Fruit fly (Drosophila melanogaster) whole organism, embryonic: ENCODE data around the gene nxf2.

ENCODE experiments used
- Antp ChIP-seq: fragments of 200-800 bp; sonication (Bioruptor generic); optimal IDR thresholded peaks from 3 replicates; lab custom pipeline; 2016; ENCODE audit warnings: missing biosample characterization, missing genetic modification characterization
- Bgb ChIP-seq: fragments of 200-800 bp; sonication (Bioruptor generic); IDR thresholded peaks from 2 replicates; pipeline ENCODE4 v1.3.6; 2022; ENCODE audit warnings: missing biosample characterization, missing genetic modification characterization; ENCODE audit not compliant: partially characterized antibody
- CG10979 ChIP-seq: fragments of 200-800 bp; sonication (Bioruptor generic); optimal IDR thresholded peaks from 2 replicates; lab custom pipeline; 2018; ENCODE audit warnings: missing biosample characterization, mild to moderate bottlenecking, missing genetic modification characterization, moderate library complexity
- CG12391 ChIP-seq: fragments of 200-800 bp; sonication (Bioruptor generic); optimal IDR thresholded peaks from 3 replicates; lab custom pipeline; 2018; ENCODE audit warnings: missing biosample characterization, mild to moderate bottlenecking, missing genetic modification characterization, moderate library complexity
- CG14014 ChIP-seq: fragments of 200-800 bp; sonication (Bioruptor generic); IDR thresholded peaks from 2 replicates; pipeline ENCODE4 v1.3.6; 2022; ENCODE audit warnings: missing biosample characterization, missing genetic modification characterization
- CG14860 ChIP-seq: fragments of 200-800 bp; sonication (Bioruptor generic); IDR thresholded peaks from 3 replicates; pipeline ENCODE4 v1.3.6; 2022; ENCODE audit warnings: missing biosample characterization, missing genetic modification characterization; ENCODE audit not compliant: partially characterized antibody
- CG15514 ChIP-seq: fragments of 200-800 bp; sonication (Bioruptor generic); optimal IDR thresholded peaks from 3 replicates; lab custom pipeline; 2017; ENCODE audit warnings: missing biosample characterization, missing genetic modification characterization, mild to moderate bottlenecking, moderate library complexity, missing genetic modification reagents
- CG15696 ChIP-seq: fragments of 200-800 bp; sonication (Bioruptor generic); optimal IDR thresholded peaks from 2 replicates; lab custom pipeline; 2019; ENCODE audit warnings: missing biosample characterization, mild to moderate bottlenecking, missing genetic modification characterization, moderate library complexity
- CG17328 ChIP-seq: fragments of 200-800 bp; sonication (Bioruptor generic); IDR thresholded peaks from 2 replicates; pipeline ENCODE4 v1.3.6; 2022; ENCODE audit warnings: missing biosample characterization, missing genetic modification characterization
- CG2199 ChIP-seq: fragments of 200-800 bp; sonication (Bioruptor generic); IDR thresholded peaks from 3 replicates; pipeline ENCODE4 v1.3.6; 2022; ENCODE audit warnings: missing biosample characterization, missing genetic modification characterization
- CG2712 ChIP-seq: fragments of 200-800 bp; optimal IDR thresholded peaks from 3 replicates; lab custom pipeline; 2019; ENCODE audit warnings: missing biosample characterization, mild to moderate bottlenecking, missing genetic modification characterization, moderate library complexity
- CG3163 ChIP-seq: fragments of 200-800 bp; sonication (Bioruptor generic); optimal IDR thresholded peaks from 3 replicates; lab custom pipeline; 2016; ENCODE audit warnings: missing biosample characterization, missing genetic modification characterization
- CG32772 ChIP-seq: fragments of 200-800 bp; sonication (Bioruptor generic); IDR thresholded peaks from 2 replicates; pipeline ENCODE4 v1.3.6; 2022; ENCODE audit warnings: missing biosample characterization, missing genetic modification characterization
- CG34422 ChIP-seq: fragments of 200-800 bp; sonication (Bioruptor generic); IDR thresholded peaks from 3 replicates; pipeline ENCODE4 v1.3.6; 2022; ENCODE audit warnings: missing biosample characterization, missing genetic modification characterization
- CG6813 ChIP-seq: fragments of 200-800 bp; sonication (Bioruptor generic); optimal IDR thresholded peaks from 2 replicates; lab custom pipeline; 2017; ENCODE audit warnings: missing biosample characterization, missing genetic modification characterization, mild to moderate bottlenecking, moderate library complexity, missing genetic modification reagents
- CG7271 ChIP-seq: fragments of 200-800 bp; sonication (Bioruptor generic); optimal IDR thresholded peaks from 2 replicates; lab custom pipeline; 2018; ENCODE audit warnings: missing biosample characterization, mild to moderate bottlenecking, missing genetic modification characterization, moderate library complexity
- CG7928 ChIP-seq: fragments of 200-800 bp; sonication (Bioruptor generic); optimal IDR thresholded peaks from 2 replicates; lab custom pipeline; 2017; ENCODE audit warnings: missing biosample characterization, mild to moderate bottlenecking, missing genetic modification characterization
- CG9437 ChIP-seq: fragments of 200-800 bp; sonication (Bioruptor generic); optimal IDR thresholded peaks from 2 replicates; lab custom pipeline; 2018; ENCODE audit warnings: missing biosample characterization, mild to moderate bottlenecking, missing genetic modification characterization
- D19A ChIP-seq: fragments of 200-800 bp; optimal IDR thresholded peaks from 3 replicates; lab custom pipeline; 2019; ENCODE audit warnings: missing biosample characterization, mild to moderate bottlenecking, missing genetic modification characterization, moderate library complexity
- Deaf1 ChIP-seq: fragments of 200-800 bp; optimal IDR thresholded peaks from 3 replicates; lab custom pipeline; 2019; ENCODE audit warnings: missing biosample characterization, mild to moderate bottlenecking, missing genetic modification characterization, moderate library complexity
- ERR ChIP-seq: fragments of 200-800 bp; sonication (Bioruptor generic); optimal IDR thresholded peaks from 2 replicates; lab custom pipeline; 2016; ENCODE audit warnings: missing biosample characterization, missing genetic modification characterization
- Elba2 ChIP-seq: fragments of 200-800 bp; sonication (Bioruptor generic); optimal IDR thresholded peaks from 3 replicates; lab custom pipeline; 2016; ENCODE audit warnings: missing biosample characterization, missing genetic modification characterization
- Fer3 ChIP-seq: fragments of 200-800 bp; sonication (Bioruptor generic); optimal IDR thresholded peaks from 2 replicates; lab custom pipeline; 2018; ENCODE audit warnings: missing biosample characterization, mild to moderate bottlenecking, missing genetic modification characterization, moderate library complexity
- Hey ChIP-seq: fragments of 200-800 bp; sonication (Bioruptor generic); optimal IDR thresholded peaks from 3 replicates; lab custom pipeline; 2018; ENCODE audit warnings: missing biosample characterization, mild to moderate bottlenecking, missing genetic modification characterization
- Hmr ChIP-seq: fragments of 200-800 bp; sonication (Bioruptor generic); optimal IDR thresholded peaks from 3 replicates; lab custom pipeline; 2017; ENCODE audit warnings: mild to moderate bottlenecking, missing biosample characterization, missing genetic modification reagents, missing genetic modification characterization
- Hr3 ChIP-seq: fragments of 200-800 bp; sonication (Bioruptor generic); optimal IDR thresholded peaks from 3 replicates; lab custom pipeline; 2016; ENCODE audit warnings: missing biosample characterization, missing genetic modification characterization
- Lhr ChIP-seq: fragments of 200-800 bp; sonication (Bioruptor generic); optimal IDR thresholded peaks from 3 replicates; lab custom pipeline; 2017; ENCODE audit warnings: mild to moderate bottlenecking, missing biosample characterization, missing genetic modification reagents, missing genetic modification characterization
- MBD-R2 ChIP-seq: fragments of 200-800 bp; sonication (Bioruptor generic); IDR thresholded peaks from 2 replicates; pipeline ENCODE4 v1.3.6; 2022; ENCODE audit warnings: missing biosample characterization, missing genetic modification characterization
- Max ChIP-seq: fragments of 200-800 bp; sonication (Bioruptor generic); optimal IDR thresholded peaks from 2 replicates; lab custom pipeline; 2016; ENCODE audit warnings: missing biosample characterization, mild to moderate bottlenecking, missing genetic modification characterization
- Sox100B ChIP-seq: fragments of 200-800 bp; sonication (Bioruptor generic); optimal IDR thresholded peaks from 3 replicates; lab custom pipeline; 2018; ENCODE audit warnings: missing biosample characterization, mild to moderate bottlenecking, missing genetic modification characterization
- Xrp1 ChIP-seq: fragments of 200-800 bp; sonication (Bioruptor generic); IDR thresholded peaks from 2 replicates; pipeline ENCODE4 v1.3.6; 2022; ENCODE audit warnings: missing biosample characterization, missing genetic modification characterization
- bcd ChIP-seq: fragments of 200-800 bp; sonication (Bioruptor generic); optimal IDR thresholded peaks from 2 replicates; lab custom pipeline; 2017; ENCODE audit warnings: missing biosample characterization, mild to moderate bottlenecking, missing genetic modification characterization
- bowl ChIP-seq: fragments of 200-800 bp; sonication (Bioruptor generic); IDR thresholded peaks from 2 replicates; pipeline ENCODE4 v1.3.6; 2022; ENCODE audit warnings: missing biosample characterization, missing genetic modification characterization
- cato ChIP-seq: fragments of 200-800 bp; sonication (Bioruptor generic); optimal IDR thresholded peaks from 2 replicates; lab custom pipeline; 2016; ENCODE audit warnings: missing biosample characterization, missing genetic modification characterization, borderline replicate concordance
- fd64A ChIP-seq: fragments of 200-800 bp; sonication (Bioruptor generic); optimal IDR thresholded peaks from 3 replicates; lab custom pipeline; 2018; ENCODE audit warnings: missing biosample characterization, mild to moderate bottlenecking, missing genetic modification characterization
- fru ChIP-seq: fragments of >200 bp; optimal IDR thresholded peaks from 2 replicates; lab custom pipeline; 2017
- ftz-f1 ChIP-seq: fragments of 200-800 bp; sonication (Bioruptor generic); optimal IDR thresholded peaks from 2 replicates; lab custom pipeline; 2016; ENCODE audit warnings: missing biosample characterization, missing genetic modification characterization
- gce ChIP-seq: fragments of 200-800 bp; sonication (Bioruptor generic); IDR thresholded peaks from 3 replicates; pipeline ENCODE4 v1.3.6; 2022; ENCODE audit warnings: missing biosample characterization, missing genetic modification characterization
- gem ChIP-seq: fragments of 200-800 bp; sonication (Bioruptor generic); optimal IDR thresholded peaks from 2 replicates; lab custom pipeline; 2019; ENCODE audit warnings: missing biosample characterization, mild to moderate bottlenecking, missing genetic modification characterization, moderate library complexity
- grn ChIP-seq: fragments of 200-800 bp; sonication (Bioruptor generic); optimal IDR thresholded peaks from 3 replicates; lab custom pipeline; 2017; ENCODE audit warnings: missing biosample characterization, missing genetic modification characterization
- h ChIP-seq: fragments of >200 bp; optimal IDR thresholded peaks from 2 replicates; lab custom pipeline; 2017
- ham ChIP-seq: fragments of 200-800 bp; sonication (Bioruptor generic); IDR thresholded peaks from 2 replicates; pipeline ENCODE4 v1.3.6; 2022; ENCODE audit warnings: missing biosample characterization, missing genetic modification characterization
- insv ChIP-seq, 2 experiments: fragments of 200-800 bp; sonication (Bioruptor generic); optimal IDR thresholded peaks; 3 replicates each; lab custom pipeline; 2016 to 2018; ENCODE audit warnings: missing biosample characterization in 2 of 2, missing genetic modification characterization in 2 of 2
- kni ChIP-seq: fragments of 200-800 bp; sonication (Bioruptor generic); optimal IDR thresholded peaks from 3 replicates; lab custom pipeline; 2017; ENCODE audit warnings: mild to moderate bottlenecking, missing biosample characterization, missing genetic modification reagents, missing genetic modification characterization
- rib ChIP-seq: fragments of 200-800 bp; sonication (Bioruptor generic); IDR thresholded peaks from 2 replicates; pipeline ENCODE4 v1.3.6; 2022; ENCODE audit warnings: missing biosample characterization, missing genetic modification characterization
- seq ChIP-seq: fragments of 200-800 bp; sonication (Bioruptor generic); IDR thresholded peaks from 2 replicates; pipeline ENCODE4 v1.3.6; 2022; ENCODE audit warnings: missing biosample characterization, missing genetic modification characterization
- sima ChIP-seq: fragments of 200-800 bp; sonication (Bioruptor generic); optimal IDR thresholded peaks from 2 replicates; lab custom pipeline; 2016; ENCODE audit warnings: missing biosample characterization, missing genetic modification characterization
- slbo ChIP-seq: fragments of 200-800 bp; sonication (Bioruptor generic); IDR thresholded peaks from 2 replicates; pipeline ENCODE4 v1.3.6; 2022; ENCODE audit warnings: missing biosample characterization, missing genetic modification characterization
- slp2 ChIP-seq: fragments of 200-800 bp; sonication (Bioruptor generic); optimal IDR thresholded peaks from 2 replicates; lab custom pipeline; 2016; ENCODE audit warnings: missing biosample characterization, missing genetic modification characterization
- usp ChIP-seq: fragments of >200 bp; optimal IDR thresholded peaks from 2 replicates; lab custom pipeline; 2017; ENCODE audit warnings: missing biosample characterization, missing genetic modification characterization
- vfl ChIP-seq: fragments of 200-800 bp; sonication (Bioruptor generic); optimal IDR thresholded peaks from 2 replicates; lab custom pipeline; 2016; ENCODE audit warnings: missing biosample characterization, missing genetic modification characterization
- z ChIP-seq: fragments of 200-800 bp; sonication (Bioruptor generic); IDR thresholded peaks from 3 replicates; pipeline ENCODE4 v1.3.6; 2022; ENCODE audit warnings: missing biosample characterization, missing genetic modification characterization

Gene nxf2

DNA sequence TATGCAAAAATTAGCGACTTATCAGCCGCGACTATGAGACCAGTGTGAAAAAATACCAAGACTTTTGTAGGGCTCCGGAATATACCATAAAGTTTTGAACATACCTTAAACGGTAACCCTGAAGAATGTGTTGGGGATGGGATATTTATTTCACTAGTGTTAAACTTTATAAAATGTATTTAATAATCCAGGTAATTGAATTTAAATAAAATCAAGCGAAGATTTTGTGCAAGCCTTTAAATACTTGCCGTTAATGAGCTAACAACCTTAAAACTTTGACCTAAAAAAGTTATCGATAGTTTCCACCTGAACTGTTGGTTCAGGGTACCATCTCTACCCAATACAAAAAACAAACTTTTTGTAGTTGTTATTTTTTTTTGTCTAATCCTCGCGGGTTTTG lies 32.0 kb upstream of the nxf2 start, which contains the start of gene CG4101 (continued):
- TF ChIP-seq CG15514 (GFP tag; lab: Kevin White, UChicago) (peak; percentile 85), Elba2 (GFP tag; lab: Kevin White, UChicago) (peak; percentile 34), Antp (GFP tag; lab: Kevin White, UChicago) (peak; percentile 68), vfl (GFP tag; lab: Kevin White, UChicago) (peak; percentile 81), grn (GFP tag; lab: Kevin White, UChicago) (no peak), gce (GFP tag; lab: Robert Waterston, UW) (peak; percentile 43; the same call in 1 of the 3 replicates), slbo (peak; percentile 89), CG17328 (GFP tag; lab: Robert Waterston, UW) (peak; percentile 69), cato (GFP tag; lab: Kevin White, UChicago) (peak; percentile 35), CG7928 (GFP tag; lab: Kevin White, UChicago) (peak; percentile 88), Sox100B (peak; percentile 64), CG2199 (GFP tag; lab: Robert Waterston, UW) (no peak), ftz-f1 (GFP tag; lab: Kevin White, UChicago) (peak; percentile 38), ham (peak; percentile 39; the same call in 1 of the 2 replicates), Xrp1 (peak; percentile 85), CG3163 (GFP tag; lab: Kevin White, UChicago) (peak; percentile 2), MBD-R2 (GFP tag; lab: Robert Waterston, UW) (peak; percentile 86), CG2712 (tag; lab: Kevin White, UChicago) (peak; percentile 87), gem (tag; lab: Kevin White, UChicago) (peak; percentile 90), Lhr (peak; percentile 61), sima (GFP tag; lab: Kevin White, UChicago) (no peak), Bgb (GFP tag; lab: Robert Waterston, UW) (peak; percentile 51; the same call in 1 of the 2 replicates), bcd (GFP tag; lab: Kevin White, UChicago) (peak; percentile 74), CG34422 (peak; percentile 81), rib (0 out of 2 replicates have a peak, but pooled peaks have one; percentile 47), Hmr (GFP tag; lab: Kevin White, UChicago) (peak; percentile 84), ERR (GFP tag; lab: Kevin White, UChicago) (no peak), Fer3 (tag; lab: Kevin White, UChicago) (peak; percentile 81), usp (GFP tag; lab: Kevin White, UChicago) (no peak), CG9437 (GFP tag; lab: Kevin White, UChicago) (peak; percentile 37), slp2 (GFP tag; lab: Kevin White, UChicago) (peak; percentile 66), D19A (tag; lab: Kevin White, UChicago) (peak; percentile 54), Hey (tag; lab: Kevin White, UChicago) (peak; percentile 35), bowl (GFP tag; lab: Robert Waterston, UW) (no peak), CG7271 (tag; lab: Kevin White, UChicago) (peak; percentile 67), CG15696 (tag; lab: Kevin White, UChicago) (peak; percentile 84), Max (GFP tag; lab: Kevin White, UChicago) (peak; percentile 72), fru (lab: Kevin White, UChicago) (no peak), Deaf1 (tag; lab: Kevin White, UChicago) (peak; percentile 31), CG14860 (GFP tag; lab: Robert Waterston, UW) (peak; percentile 69; the same call in 2 of the 3 replicates), z (GFP tag; lab: Robert Waterston, UW) (no peak), CG6813 (GFP tag; lab: Kevin White, UChicago) (peak; percentile 29), Hr3 (GFP tag; lab: Kevin White, UChicago) (peak; percentile 83), seq (GFP tag; lab: Robert Waterston, UW) (peak; percentile 63; the same call in 1 of the 2 replicates), fd64A (GFP tag; lab: Kevin White, UChicago) (no peak), h (lab: Kevin White, UChicago) (no peak), insv (GFP tag; optimal IDR thresholded peaks at IDR 0.05; lab: Kevin White, UChicago) (peak in 1 of 2 experiments; percentile 44), CG32772 (peak; percentile 77), kni (peak; percentile 4), CG14014 (GFP tag; lab: Robert Waterston, UW) (peak; percentile 84), CG10979 (tag; lab: Kevin White, UChicago) (peak; percentile 66), CG12391 (tag; lab: Kevin White, UChicago) (peak; percentile 91)
